Worm (Caenorhabditis elegans) whole organism, late embryonic: ENCODE measurements around the gene T05B9.1.

ENCODE experiments used
- ets-4 ChIP-seq: sonication (generic microtip); optimal IDR thresholded peaks from 2 replicates; lab custom pipeline; 2016; ENCODE audit warnings: missing genetic modification characterization, missing compliant biosample characterization
- mec-3 ChIP-seq: sonication (generic microtip); optimal IDR thresholded peaks from 2 replicates; lab custom pipeline; 2016; ENCODE audit warnings: borderline replicate concordance, missing genetic modification characterization, missing compliant biosample characterization
- npax-4 ChIP-seq: sonication (generic microtip); optimal IDR thresholded peaks from 2 replicates; lab custom pipeline; 2016; ENCODE audit warnings: missing genetic modification characterization, missing compliant biosample characterization

T05B9.1 gene

DNA sequence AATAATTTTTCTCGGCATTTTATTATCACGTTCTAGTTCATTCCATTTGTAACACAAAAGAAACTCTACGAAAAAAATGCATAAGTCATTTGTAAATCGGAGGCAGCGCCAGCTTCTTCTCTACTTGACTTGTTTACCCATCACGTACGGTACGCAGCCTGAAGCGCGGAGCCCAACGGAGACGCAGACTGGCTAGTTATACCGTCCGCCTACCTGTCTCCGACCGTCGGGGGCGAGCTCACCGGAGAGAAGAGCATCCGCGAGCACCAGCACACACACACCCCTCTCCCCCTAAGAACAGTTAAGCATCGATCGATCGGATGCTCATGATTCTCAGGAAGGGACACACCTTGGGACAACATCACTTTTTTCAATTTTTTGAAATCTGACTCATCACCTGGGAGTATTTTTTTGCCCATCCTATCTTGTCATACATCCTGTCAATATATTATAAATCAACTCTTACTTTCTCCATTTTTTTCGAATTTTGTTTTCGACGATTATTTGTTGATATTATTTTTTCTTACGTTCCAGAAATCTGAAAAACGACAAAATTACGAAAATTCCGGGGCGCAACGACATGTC lies 39.1 kb downstream of the T05B9.1 start, which contains the start of gene plpr-1:
Gene plpr-1 (plus strand): TSS at position 535 of the 585 bp plus-strand sequence.
- no peak for TF ChIP-seq npax-4 (tag; lab: Kevin White, UChicago)
- peak; percentile 19 for TF ChIP-seq ets-4 (tag; lab: Kevin White, UChicago)
- no peak for TF ChIP-seq mec-3 (tag; lab: Kevin White, UChicago)
- TF ChIP-seq, all 69 proteins: peak for 1
